Fruit fly (Drosophila melanogaster) whole organism, adult: Measurements from ENCODE around the gene CG9776.
A peak's percentile ranks its signal among the peaks of the same experiment; 100 is the strongest.

Source experiments
- CG11617 ChIP-seq: fragments of 200-800 bp; sonication (Bioruptor generic); optimal IDR thresholded peaks from 2 replicates; lab custom pipeline; 2017; ENCODE audit warnings: mild to moderate bottlenecking, missing biosample characterization, missing genetic modification reagents, missing genetic modification characterization
- CG12768 ChIP-seq: fragments of 200-800 bp; sonication (Bioruptor generic); optimal IDR thresholded peaks from 2 replicates; lab custom pipeline; 2017; ENCODE audit warnings: missing biosample characterization, missing genetic modification characterization, mild to moderate bottlenecking, moderate library complexity, missing genetic modification reagents
- CG14711 ChIP-seq: fragments of 200-800 bp; sonication (Bioruptor generic); optimal IDR thresholded peaks from 2 replicates; lab custom pipeline; 2018; ENCODE audit warnings: missing biosample characterization, mild to moderate bottlenecking, missing genetic modification characterization, moderate library complexity
- CG1620 ChIP-seq: fragments of 200-800 bp; sonication (Bioruptor generic); optimal IDR thresholded peaks from 2 replicates; lab custom pipeline; 2016; ENCODE audit warnings: missing biosample characterization, missing genetic modification characterization
- CG33017 ChIP-seq: fragments of 200-800 bp; sonication (Bioruptor generic); optimal IDR thresholded peaks from 2 replicates; lab custom pipeline; 2018; ENCODE audit warnings: missing biosample characterization, mild to moderate bottlenecking, missing genetic modification characterization, moderate library complexity
- CG5204 ChIP-seq: fragments of 200-800 bp; sonication (Bioruptor generic); optimal IDR thresholded peaks from 2 replicates; lab custom pipeline; 2016; ENCODE audit warnings: missing biosample characterization, missing genetic modification characterization
- CG7045 ChIP-seq: fragments of 200-800 bp; sonication (Bioruptor generic); optimal IDR thresholded peaks from 2 replicates; lab custom pipeline; 2017; ENCODE audit warnings: missing biosample characterization, mild to moderate bottlenecking, missing genetic modification characterization
- CG7101 ChIP-seq: fragments of 200-800 bp; sonication (Bioruptor generic); optimal IDR thresholded peaks from 2 replicates; lab custom pipeline; 2018; ENCODE audit warnings: missing biosample characterization, mild to moderate bottlenecking, missing genetic modification characterization, moderate library complexity
- Clk ChIP-seq: fragments of 200-800 bp; sonication (Bioruptor generic); optimal IDR thresholded peaks from 2 replicates; lab custom pipeline; 2017; ENCODE audit warnings: missing biosample characterization, missing genetic modification characterization
- Crg-1 ChIP-seq: fragments of 200-800 bp; sonication (Bioruptor generic); optimal IDR thresholded peaks from 2 replicates; lab custom pipeline; 2016; ENCODE audit warnings: missing biosample characterization, missing genetic modification characterization
- Hr96 ChIP-seq: fragments of 200-800 bp; sonication (Bioruptor generic); optimal IDR thresholded peaks from 2 replicates; lab custom pipeline; 2016; ENCODE audit warnings: missing biosample characterization, missing genetic modification characterization
- Mnt ChIP-seq: fragments of 200-800 bp; sonication (Bioruptor generic); optimal IDR thresholded peaks from 2 replicates; lab custom pipeline; 2016; ENCODE audit warnings: missing biosample characterization, mild to moderate bottlenecking, missing genetic modification characterization
- bab1 ChIP-seq: fragments of 200-800 bp; sonication (Bioruptor generic); optimal IDR thresholded peaks from 3 replicates; lab custom pipeline; 2019; ENCODE audit warnings: missing biosample characterization, mild to moderate bottlenecking, missing genetic modification characterization, moderate library complexity
- cic ChIP-seq: fragments of 200-800 bp; sonication (Bioruptor generic); optimal IDR thresholded peaks from 2 replicates; lab custom pipeline; 2017; ENCODE audit warnings: missing biosample characterization, mild to moderate bottlenecking, missing genetic modification characterization, moderate library complexity
- cnc ChIP-seq, 2 experiments: fragments of >200 bp; optimal IDR thresholded peaks; 2 replicates each; lab custom pipeline; 2017
- kay ChIP-seq: fragments of 200-800 bp; sonication (Bioruptor generic); peaks from one replicate; lab custom pipeline; 2016; ENCODE audit warnings: missing biosample characterization, missing genetic modification characterization, borderline replicate concordance
- ovo ChIP-seq: fragments of 200-800 bp; sonication (Bioruptor generic); optimal IDR thresholded peaks from 2 replicates; lab custom pipeline; 2016; ENCODE audit warnings: missing biosample characterization, missing genetic modification characterization
- pad ChIP-seq: fragments of 200-800 bp; sonication (Bioruptor generic); optimal IDR thresholded peaks from 3 replicates; lab custom pipeline; 2017; ENCODE audit warnings: missing biosample characterization, missing genetic modification characterization, mild to moderate bottlenecking, moderate library complexity, missing genetic modification reagents
- tj ChIP-seq: fragments of 200-800 bp; sonication (Bioruptor generic); optimal IDR thresholded peaks from 3 replicates; lab custom pipeline; 2017; ENCODE audit warnings: missing biosample characterization, mild to moderate bottlenecking, missing genetic modification characterization, moderate library complexity
- toe ChIP-seq: fragments of 200-800 bp; sonication (Bioruptor generic); optimal IDR thresholded peaks from 2 replicates; lab custom pipeline; 2016; ENCODE audit warnings: missing biosample characterization, missing genetic modification characterization

CG9776 gene

DNA sequence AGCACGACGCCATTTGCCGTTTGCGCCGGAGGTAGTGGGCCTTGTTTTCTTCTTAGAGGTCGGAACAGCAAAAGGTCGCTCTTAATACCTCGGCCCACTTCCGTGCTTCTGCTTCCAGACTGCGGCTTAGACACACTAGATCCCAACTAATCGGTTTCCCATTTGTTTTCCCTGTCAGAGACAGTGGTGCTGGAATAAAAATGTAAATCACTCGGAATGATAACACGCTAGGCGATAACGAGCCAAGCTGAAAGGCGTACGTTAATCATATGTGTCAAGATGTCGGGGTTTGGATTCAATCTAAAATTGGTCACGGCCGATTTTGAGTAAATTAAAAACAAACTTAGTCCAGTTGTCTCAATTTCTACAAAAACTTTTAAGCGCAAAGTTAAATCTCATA is 39.2 kb downstream of the CG9776 start, which contains the start of gene Nepl11:
TSS of gene Nepl11 (minus strand) at position 152 of the 400 bp plus-strand sequence.
- TF ChIP-seq CG7045 (GFP tag; lab: Kevin White, UChicago) (no peak), CG5204 (GFP tag; lab: Kevin White, UChicago) (no peak), CG1620 (GFP tag; lab: Kevin White, UChicago) (no peak), tj (no peak), ovo (no peak), CG12768 (GFP tag; lab: Kevin White, UChicago) (no peak), Crg-1 (GFP tag; lab: Kevin White, UChicago) (no peak), Hr96 (GFP tag; lab: Kevin White, UChicago) (no peak), kay (GFP tag; lab: Kevin White, UChicago) (no peak), pad (GFP tag; lab: Kevin White, UChicago) (no peak), CG33017 (tag; lab: Kevin White, UChicago) (no peak), Mnt (GFP tag; lab: Kevin White, UChicago) (no peak), toe (GFP tag; lab: Kevin White, UChicago) (no peak), bab1 (no peak), cnc (optimal IDR thresholded peaks at IDR 0.05; lab: Kevin White, UChicago) (no peak), Clk (GFP tag; lab: Kevin White, UChicago) (no peak), CG11617 (GFP tag; lab: Kevin White, UChicago) (no peak)

DNA sequence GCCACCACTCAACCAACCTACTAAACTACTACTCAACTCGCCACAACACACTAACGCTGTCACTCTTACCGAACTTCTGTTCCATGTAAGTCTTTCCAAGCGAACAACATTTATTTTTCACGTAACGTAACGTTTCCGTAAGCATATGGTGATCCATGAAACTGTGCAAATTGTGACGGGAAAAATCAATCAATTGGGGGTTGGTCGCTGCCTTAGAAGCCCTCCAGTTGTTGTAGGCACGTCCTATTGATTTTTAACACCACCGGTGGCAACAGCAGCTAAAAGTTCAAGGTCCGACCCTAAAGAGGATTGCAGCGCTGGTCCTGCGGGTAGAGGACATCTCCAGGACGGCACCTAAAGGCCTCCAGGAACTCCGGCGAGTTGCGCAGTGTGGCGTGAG is 41.7 kb downstream of the CG9776 start:
- TF ChIP-seq CG5204 (GFP tag; lab: Kevin White, UChicago), result no peak
- no peak for TF ChIP-seq Crg-1 (GFP tag; lab: Kevin White, UChicago)
- no peak for TF ChIP-seq pad (GFP tag; lab: Kevin White, UChicago)
- TF ChIP-seq CG14711 (tag; lab: Kevin White, UChicago), result no peak
- no peak for TF ChIP-seq CG11617 (GFP tag; lab: Kevin White, UChicago)
- TF ChIP-seq CG7045 (GFP tag; lab: Kevin White, UChicago), result no peak
- no peak for TF ChIP-seq tj
- no peak for TF ChIP-seq CG7101
- TF ChIP-seq kay (GFP tag; lab: Kevin White, UChicago), result no peak
- no peak for TF ChIP-seq CG33017 (tag; lab: Kevin White, UChicago)
- no peak for TF ChIP-seq toe (GFP tag; lab: Kevin White, UChicago)
- no peak for TF ChIP-seq cnc (optimal IDR thresholded peaks at IDR 0.05; lab: Kevin White, UChicago)
- no peak for TF ChIP-seq Clk (GFP tag; lab: Kevin White, UChicago)
- no peak for TF ChIP-seq Hr96 (GFP tag; lab: Kevin White, UChicago)
- TF ChIP-seq ovo, result no peak
- no peak for TF ChIP-seq Mnt (GFP tag; lab: Kevin White, UChicago)
- TF ChIP-seq CG12768 (GFP tag; lab: Kevin White, UChicago), result no peak
- TF ChIP-seq cic (GFP tag; lab: Kevin White, UChicago), result no peak
- no peak for TF ChIP-seq bab1

DNA sequence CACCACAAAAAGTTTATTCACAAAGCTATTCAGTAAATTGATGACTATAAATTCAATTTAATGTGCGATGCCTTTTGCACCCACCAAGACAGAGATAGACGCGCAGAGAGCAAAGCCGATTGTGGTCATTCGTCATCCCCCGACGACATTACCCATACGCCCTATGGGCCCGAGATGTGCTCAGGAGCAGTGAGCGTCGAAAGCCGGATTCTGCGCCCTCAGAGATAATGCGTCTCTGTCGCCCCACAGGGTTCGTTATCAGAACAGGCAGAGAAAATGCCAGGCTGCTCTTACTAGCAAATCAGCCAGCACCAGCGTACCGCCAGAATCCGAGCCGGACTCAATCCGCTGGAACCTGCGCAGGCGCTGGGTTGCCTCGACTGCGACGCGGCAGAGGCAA is 42.6 kb downstream of the CG9776 start:
- TF ChIP-seq CG7045 (GFP tag; lab: Kevin White, UChicago) (no peak), cnc (optimal IDR thresholded peaks at IDR 0.05; lab: Kevin White, UChicago) (no peak), cic (GFP tag; lab: Kevin White, UChicago) (peak; percentile 3), CG33017 (tag; lab: Kevin White, UChicago) (no peak), Clk (GFP tag; lab: Kevin White, UChicago) (no peak)

DNA sequence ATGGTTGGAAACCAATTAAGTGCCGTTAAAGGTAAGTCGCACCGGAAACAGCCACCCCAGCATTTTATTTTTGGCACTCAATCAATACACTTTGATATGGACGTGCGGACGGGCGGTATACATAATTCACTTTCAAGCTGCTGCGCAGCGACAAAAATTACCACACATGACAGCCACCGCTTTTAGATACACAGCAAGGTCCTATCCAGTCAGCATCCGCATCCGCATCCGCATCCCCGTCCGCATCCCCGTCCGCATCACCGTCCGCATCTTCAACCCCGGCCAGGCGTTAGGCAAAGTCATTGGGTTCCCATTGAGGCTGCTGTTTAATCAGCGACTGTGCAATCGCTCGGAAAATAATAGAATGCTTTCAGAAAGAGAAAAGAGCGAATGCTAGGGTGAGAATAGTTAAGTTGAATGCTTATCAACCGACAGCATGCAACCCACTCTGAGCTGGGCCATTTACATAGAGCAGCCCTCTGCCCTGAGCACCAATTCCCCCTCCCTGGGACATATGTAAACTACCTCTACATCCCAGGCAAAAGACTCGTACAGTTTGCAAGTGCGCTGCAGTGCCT is 49.4 kb downstream of the CG9776 start:
- TF ChIP-seq CG33017 (tag; lab: Kevin White, UChicago) (no peak), cic (GFP tag; lab: Kevin White, UChicago) (peak; percentile 35)

DNA sequence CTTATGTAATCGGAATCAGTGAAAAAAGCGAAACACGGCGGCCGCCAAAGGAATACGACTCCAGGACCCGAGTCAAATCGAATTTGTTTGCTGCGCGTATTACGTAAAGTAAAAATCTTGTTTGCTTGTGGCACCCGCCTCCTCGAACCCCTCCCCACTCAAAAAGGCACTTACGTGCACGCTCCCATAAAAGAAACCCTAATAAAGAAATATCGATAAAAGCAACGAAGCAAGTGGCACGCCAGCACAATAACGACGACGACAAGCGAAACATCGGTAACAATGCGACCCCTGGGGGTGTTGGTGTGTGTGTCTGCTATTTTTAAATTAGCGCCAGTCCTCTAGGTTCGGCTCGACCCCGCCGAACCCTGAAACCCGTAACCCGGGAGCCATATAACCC is 51.7 kb downstream of the CG9776 start:
- TF ChIP-seq CG12768 (GFP tag; lab: Kevin White, UChicago) (no peak), CG33017 (tag; lab: Kevin White, UChicago) (no peak), bab1 (no peak), tj (no peak), Clk (GFP tag; lab: Kevin White, UChicago) (no peak), ovo (no peak), kay (GFP tag; lab: Kevin White, UChicago) (no peak), cic (GFP tag; lab: Kevin White, UChicago) (no peak), cnc (optimal IDR thresholded peaks at IDR 0.05; lab: Kevin White, UChicago) (no peak), toe (GFP tag; lab: Kevin White, UChicago) (no peak), CG11617 (GFP tag; lab: Kevin White, UChicago) (no peak)

DNA sequence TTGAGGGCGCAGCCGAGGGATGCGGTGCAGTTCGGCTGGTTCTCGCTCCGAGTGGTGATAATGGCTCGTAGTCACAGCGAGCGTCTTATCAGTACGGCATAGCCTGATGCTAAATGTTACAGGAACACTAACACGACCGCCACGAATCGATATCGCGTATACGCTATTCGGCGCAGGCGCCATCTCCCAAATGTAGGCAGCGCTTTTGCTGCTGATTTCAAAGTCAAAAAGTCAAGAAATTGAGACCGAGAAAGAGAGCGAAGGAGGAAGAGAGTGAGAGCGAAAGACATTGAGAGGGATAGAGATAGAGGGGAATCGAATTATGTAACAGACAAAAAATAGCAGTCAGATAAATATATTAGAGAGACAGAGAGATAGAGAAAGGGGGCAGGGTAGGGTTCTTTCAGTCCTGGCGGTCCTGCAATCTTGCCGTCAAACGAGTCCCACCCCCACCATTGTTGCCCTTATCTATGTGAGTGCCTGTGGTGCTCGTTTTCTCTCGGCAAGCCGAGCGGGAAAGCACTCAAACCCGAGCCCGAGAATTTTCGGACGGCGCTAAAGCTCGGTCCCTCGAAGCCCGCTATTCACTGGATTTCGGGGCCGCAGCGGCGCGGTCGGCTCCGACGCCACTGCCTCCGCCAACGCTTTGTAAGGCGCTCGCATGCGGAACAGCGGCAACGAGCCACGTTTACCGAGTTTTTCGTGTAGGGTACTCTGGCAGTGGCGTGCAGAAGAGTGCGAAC is 52.6 kb downstream of the CG9776 start:
- TF ChIP-seq CG7045 (GFP tag; lab: Kevin White, UChicago), result no peak
- TF ChIP-seq Hr96 (GFP tag; lab: Kevin White, UChicago), result peak; percentile 18
- TF ChIP-seq CG14711 (tag; lab: Kevin White, UChicago), result no peak
- TF ChIP-seq CG1620 (GFP tag; lab: Kevin White, UChicago), result no peak
- no peak for TF ChIP-seq ovo
- TF ChIP-seq cic (GFP tag; lab: Kevin White, UChicago), result peak; percentile 20
- TF ChIP-seq CG7101, result no peak
- TF ChIP-seq CG11617 (GFP tag; lab: Kevin White, UChicago), result no peak
- no peak for TF ChIP-seq CG5204 (GFP tag; lab: Kevin White, UChicago)
- TF ChIP-seq cnc (optimal IDR thresholded peaks at IDR 0.05; lab: Kevin White, UChicago), result no peak
